Worm (Caenorhabditis elegans) whole organism, L3 larva: ENCODE data around the gene lon-3.

ENCODE experiments used
- ZK546.5 ChIP-seq: sonication (generic microtip); optimal IDR thresholded peaks from 2 replicates; lab custom pipeline; 2017; ENCODE audit warnings: missing biosample characterization, missing genetic modification characterization
- ama-1 ChIP-seq: fragments of 150-350 bp; optimal IDR thresholded peaks from 2 replicates; lab custom pipeline; 2018
- ceh-28 ChIP-seq: fragments of 150-350 bp; optimal IDR thresholded peaks from 2 replicates; lab custom pipeline; 2014; ENCODE audit warnings: missing biosample characterization, missing genetic modification reagents, missing genetic modification characterization
- daf-12 ChIP-seq: fragments of 150-350 bp; optimal IDR thresholded peaks from 2 replicates; lab custom pipeline; 2014; ENCODE audit warnings: missing biosample characterization, missing genetic modification reagents, missing genetic modification characterization
- lin-15B ChIP-seq: fragments of 150-350 bp; optimal IDR thresholded peaks from 2 replicates; lab custom pipeline; 2014; ENCODE audit warnings: missing biosample characterization, missing genetic modification characterization
- nfya-1 ChIP-seq: sonication (generic microtip); optimal IDR thresholded peaks from 2 replicates; lab custom pipeline; 2017; ENCODE audit warnings: missing genetic modification characterization, mild to moderate bottlenecking, missing compliant biosample characterization, antibody characterized with exemption, moderate library complexity; ENCODE audit not compliant: insufficient read depth
- nhr-12 ChIP-seq: fragments of 150-350 bp; optimal IDR thresholded peaks from 2 replicates; lab custom pipeline; 2014; ENCODE audit warnings: missing biosample characterization, missing genetic modification characterization
- nhr-28 ChIP-seq: fragments of 150-350 bp; optimal IDR thresholded peaks from 2 replicates; lab custom pipeline; 2014; ENCODE audit warnings: missing biosample characterization, missing genetic modification characterization
- nhr-43 ChIP-seq: sonication (generic microtip); optimal IDR thresholded peaks from 2 replicates; lab custom pipeline; 2016; ENCODE audit warnings: mild to moderate bottlenecking, missing genetic modification characterization, missing compliant biosample characterization; ENCODE audit not compliant: poor library complexity, severe bottlenecking
- nhr-77 ChIP-seq: fragments of 150-350 bp; optimal IDR thresholded peaks from 2 replicates; lab custom pipeline; 2014; ENCODE audit warnings: missing biosample characterization, missing genetic modification characterization

DNA sequence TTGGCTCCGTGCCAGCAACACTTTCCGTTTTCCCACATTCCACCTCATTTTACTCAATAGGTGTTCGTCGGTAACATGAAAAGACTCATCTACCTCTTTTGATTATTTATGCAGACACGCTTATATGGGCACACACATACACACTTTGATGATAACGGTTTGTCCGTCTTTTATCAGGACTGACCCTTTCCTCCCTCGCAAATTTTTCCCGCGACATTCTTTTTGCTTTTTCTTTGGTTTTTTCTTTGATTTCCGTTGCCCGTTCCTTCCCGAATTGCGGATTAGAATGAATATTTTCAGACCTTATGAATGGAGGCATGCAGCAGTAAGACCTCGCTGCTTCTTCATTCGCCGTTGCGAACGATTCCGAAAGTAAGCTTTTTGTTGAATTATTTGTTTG, 14.6 kb upstream of the lon-3 start, which contains the start of gene vab-8:
- TF ChIP-seq nhr-12 (tag; lab: Kevin White, UChicago) (no peak), nfya-1 (tag; lab: Kevin White, UChicago) (no peak), ZK546.5 (tag; lab: Kevin White, UChicago) (no peak), nhr-28 (tag; lab: Kevin White, UChicago) (no peak), daf-12 (tag; lab: Kevin White, UChicago) (no peak), ama-1 (lab: Kevin White, UChicago) (no peak), ceh-28 (tag; lab: Kevin White, UChicago) (no peak), nhr-43 (tag; lab: Kevin White, UChicago) (no peak), nhr-77 (tag; lab: Kevin White, UChicago) (no peak), lin-15B (tag; lab: Kevin White, UChicago) (no peak)
